Worm (Caenorhabditis elegans) whole organism, L2 larva: ENCODE results near the gene R07B1.7.
A peak's percentile ranks its signal among the peaks of the same experiment; 100 is the strongest.

Experiments used
- C34F6.9 ChIP-seq: fragments of 150-350 bp; optimal IDR thresholded peaks from 2 replicates; lab custom pipeline; 2014; ENCODE audit warnings: missing biosample characterization, missing genetic modification characterization
- F13H6.1 ChIP-seq: sonication (generic microtip); optimal IDR thresholded peaks from 2 replicates; lab custom pipeline; 2016; ENCODE audit warnings: missing genetic modification characterization, missing compliant biosample characterization
- R02D3.7 ChIP-seq: fragments of 150-350 bp; optimal IDR thresholded peaks from 2 replicates; lab custom pipeline; 2014; ENCODE audit warnings: missing biosample characterization, missing genetic modification characterization
- alr-1 ChIP-seq: fragments of 150-350 bp; optimal IDR thresholded peaks from 2 replicates; lab custom pipeline; 2014; ENCODE audit warnings: missing biosample characterization, missing genetic modification characterization
- aly-2 ChIP-seq: fragments of 150-350 bp; optimal IDR thresholded peaks from 2 replicates; lab custom pipeline; 2014; ENCODE audit warnings: missing biosample characterization, missing genetic modification characterization
- ama-1 ChIP-seq: fragments of 150-350 bp; optimal IDR thresholded peaks from 2 replicates; lab custom pipeline; 2018; ENCODE audit warnings: inconsistent platforms
- ceh-82 ChIP-seq: fragments of 150-350 bp; optimal IDR thresholded peaks from 2 replicates; lab custom pipeline; 2014; ENCODE audit warnings: missing biosample characterization, missing genetic modification characterization
- crh-2 ChIP-seq: sonication (generic microtip); optimal IDR thresholded peaks from 2 replicates; lab custom pipeline; 2017; ENCODE audit warnings: missing biosample characterization, missing genetic modification characterization
- dmd-4 ChIP-seq: sonication (generic microtip); optimal IDR thresholded peaks from 2 replicates; lab custom pipeline; 2017; ENCODE audit warnings: missing biosample characterization, missing genetic modification characterization
- egl-27 ChIP-seq: sonication (generic microtip); optimal IDR thresholded peaks from 3 replicates; lab custom pipeline; 2017; ENCODE audit warnings: missing biosample characterization, missing genetic modification reagents, missing genetic modification characterization
- elt-1 ChIP-seq: fragments of 150-350 bp; optimal IDR thresholded peaks from 2 replicates; lab custom pipeline; 2014; ENCODE audit warnings: missing biosample characterization, missing genetic modification characterization
- fos-1 ChIP-seq: fragments of 150-350 bp; optimal IDR thresholded peaks from 2 replicates; lab custom pipeline; 2014; ENCODE audit warnings: missing biosample characterization, missing genetic modification characterization
- gmeb-1 ChIP-seq: fragments of 150-350 bp; optimal IDR thresholded peaks from 2 replicates; lab custom pipeline; 2014; ENCODE audit warnings: missing biosample characterization, missing genetic modification characterization
- lin-11 ChIP-seq: fragments of 150-350 bp; sonication (generic microtip); optimal IDR thresholded peaks from 2 replicates; lab custom pipeline; 2014; ENCODE audit warnings: missing biosample characterization, missing genetic modification characterization, inconsistent platforms, mixed read lengths
- lin-13 ChIP-seq: fragments of 150-350 bp; optimal IDR thresholded peaks from 2 replicates; lab custom pipeline; 2014; ENCODE audit warnings: missing biosample characterization, missing genetic modification reagents, missing genetic modification characterization
- lin-39 ChIP-seq: fragments of 150-350 bp; optimal IDR thresholded peaks from 2 replicates; lab custom pipeline; 2014; ENCODE audit warnings: missing biosample characterization, missing genetic modification reagents, missing genetic modification characterization
- mbf-1 ChIP-seq: sonication (generic microtip); optimal IDR thresholded peaks from 2 replicates; lab custom pipeline; 2017; ENCODE audit warnings: missing biosample characterization, missing genetic modification characterization
- mdl-1 ChIP-seq, 2 experiments: fragments of 150-350 bp in 1 of 2; sonication (generic microtip) in 1 of 2; optimal IDR thresholded peaks; 2 replicates each; lab custom pipeline; 2017; ENCODE audit warnings: missing biosample characterization in 2 of 2, missing genetic modification characterization in 2 of 2
- nhr-10 ChIP-seq: sonication (generic microtip); optimal IDR thresholded peaks from 2 replicates; lab custom pipeline; 2017; ENCODE audit warnings: missing biosample characterization, missing genetic modification characterization
- nhr-129 ChIP-seq: fragments of 150-350 bp; optimal IDR thresholded peaks from 2 replicates; lab custom pipeline; 2014; ENCODE audit warnings: missing biosample characterization, missing genetic modification characterization
- nhr-23 ChIP-seq: fragments of 150-350 bp; optimal IDR thresholded peaks from 2 replicates; lab custom pipeline; 2014; ENCODE audit warnings: missing biosample characterization, missing genetic modification reagents, missing genetic modification characterization
- nhr-237 ChIP-seq: fragments of 150-350 bp; optimal IDR thresholded peaks from 2 replicates; lab custom pipeline; 2014; ENCODE audit warnings: missing biosample characterization, missing genetic modification characterization
- nhr-25 ChIP-seq: fragments of 150-350 bp; sonication (generic microtip); optimal IDR thresholded peaks from 3 replicates; lab custom pipeline; 2014; ENCODE audit warnings: missing biosample characterization, missing genetic modification characterization
- nhr-77 ChIP-seq: fragments of 150-350 bp; optimal IDR thresholded peaks from 2 replicates; lab custom pipeline; 2014; ENCODE audit warnings: missing biosample characterization, missing genetic modification characterization
- peb-1 ChIP-seq: fragments of 150-350 bp; optimal IDR thresholded peaks from 2 replicates; lab custom pipeline; 2014; ENCODE audit warnings: missing biosample characterization, missing genetic modification characterization
- sem-4 ChIP-seq: fragments of 150-350 bp; optimal IDR thresholded peaks from 2 replicates; lab custom pipeline; 2014; ENCODE audit warnings: missing biosample characterization, missing genetic modification reagents, missing genetic modification characterization
- skn-1 ChIP-seq: sonication (generic microtip); optimal IDR thresholded peaks from 2 replicates; lab custom pipeline; 2017; ENCODE audit warnings: missing biosample characterization, missing genetic modification characterization
- sma-3 ChIP-seq: sonication (generic microtip); optimal IDR thresholded peaks from 2 replicates; lab custom pipeline; 2016; ENCODE audit warnings: missing genetic modification reagents, missing genetic modification characterization, missing compliant biosample characterization
- sma-9 ChIP-seq, 2 experiments: fragments of 150-350 bp in 1 of 2; sonication (generic microtip) in 1 of 2; optimal IDR thresholded peaks; 2 replicates each; lab custom pipeline; 2014 to 2016; ENCODE audit warnings: missing genetic modification characterization in 2 of 2, mild to moderate bottlenecking in 1 of 2, missing biosample characterization in 1 of 2, missing compliant biosample characterization in 1 of 2, missing genetic modification reagents in 1 of 2, moderate library complexity in 1 of 2
- unc-55 ChIP-seq: fragments of 150-350 bp; sonication (generic microtip); optimal IDR thresholded peaks from 3 replicates; lab custom pipeline; 2014; ENCODE audit warnings: missing biosample characterization, missing genetic modification reagents, missing genetic modification characterization
- zag-1 ChIP-seq: fragments of 150-350 bp; optimal IDR thresholded peaks from 2 replicates; lab custom pipeline; 2014; ENCODE audit warnings: missing biosample characterization, missing genetic modification characterization
- ztf-1 ChIP-seq: fragments of 200-800 bp; sonication (Bioruptor generic); conservative IDR thresholded peaks from 2 replicates; pipeline ENCODE4 v1.3.6; 2022; ENCODE audit warnings: missing genetic modification characterization, missing compliant biosample characterization
- ztf-11 ChIP-seq: sonication (generic microtip); optimal IDR thresholded peaks from 2 replicates; lab custom pipeline; 2017; ENCODE audit warnings: missing biosample characterization, missing genetic modification characterization
- ztf-4 ChIP-seq: fragments of 150-350 bp; optimal IDR thresholded peaks from 2 replicates; lab custom pipeline; 2014; ENCODE audit warnings: missing biosample characterization, missing genetic modification characterization

The R07B1.7 gene

ce11 chrX:9851745-9852330, 17.1 kb upstream of the R07B1.7 start, which contains the start of gene lec-7:
Gene lec-7 (plus strand): TSS chrX:9852041.
- TF ChIP-seq fos-1 (tag; lab: Kevin White, UChicago): peak; percentile 66
- TF ChIP-seq C34F6.9 (tag; lab: Kevin White, UChicago): no peak
- TF ChIP-seq nhr-129: peak; percentile 20

- TF ChIP-seq ceh-82: no peak
- TF ChIP-seq sma-9 (GFP tag; optimal IDR thresholded peaks at IDR 0.05; lab: Kevin White, UChicago): no peak
- TF ChIP-seq sma-9 (tag; optimal IDR thresholded peaks at IDR 0.05; lab: Kevin White, UChicago): no peak
- TF ChIP-seq lin-39: no peak
- no peak for TF ChIP-seq R02D3.7 (tag; lab: Kevin White, UChicago)
- no peak for TF ChIP-seq unc-55 (GFP tag; lab: Kevin White, UChicago)
- no peak for TF ChIP-seq peb-1 (tag; lab: Kevin White, UChicago)
- no peak for TF ChIP-seq nhr-77 (tag; lab: Kevin White, UChicago)
- TF ChIP-seq ztf-11: no peak
- no peak for TF ChIP-seq sem-4 (tag; lab: Kevin White, UChicago)
- no peak for TF ChIP-seq lin-11 (tag; lab: Kevin White, UChicago)
- TF ChIP-seq nhr-10 (tag; lab: Kevin White, UChicago): no peak
- TF ChIP-seq nhr-25 (tag; lab: Kevin White, UChicago): no peak
- no peak for TF ChIP-seq dmd-4
- TF ChIP-seq ztf-4 (tag; lab: Kevin White, UChicago): no peak
- TF ChIP-seq skn-1 (tag; lab: Kevin White, UChicago): no peak
Measured at ce11 chrX:9856618-9857017, 12.3 kb upstream of the R07B1.7 start, which contains the start of gene R07B1.11. Gene R07B1.11 (plus strand): TSS chrX:9856918.

- TF ChIP-seq sma-9 (GFP tag; optimal IDR thresholded peaks at IDR 0.05; lab: Kevin White, UChicago): peak; percentile 13
- no peak for TF ChIP-seq sma-9 (tag; optimal IDR thresholded peaks at IDR 0.05; lab: Kevin White, UChicago)
- peak; percentile 66 for TF ChIP-seq skn-1 (tag; lab: Kevin White, UChicago)
- TF ChIP-seq fos-1 (tag; lab: Kevin White, UChicago): peak; percentile 91
- peak; percentile 57 for TF ChIP-seq crh-2 (tag; lab: Kevin White, UChicago)
- TF ChIP-seq sem-4 (tag; lab: Kevin White, UChicago): no peak
- peak; percentile 1 for TF ChIP-seq gmeb-1 (tag; lab: Kevin White, UChicago)
- TF ChIP-seq elt-1: no peak
- TF ChIP-seq nhr-10 (tag; lab: Kevin White, UChicago): no peak
- peak; percentile 5 for TF ChIP-seq sma-3
Measured at ce11 chrX:9858069-9858468, 10.9 kb upstream of the R07B1.7 start, which contains the start of gene scav-5. Gene scav-5 (plus strand): TSS chrX:9858365.

- TF ChIP-seq ama-1 (lab: Kevin White, UChicago) (no peak), skn-1 (tag; lab: Kevin White, UChicago) (peak; percentile 39), fos-1 (tag; lab: Kevin White, UChicago) (peak; percentile 64), lin-13 (no peak), dmd-4 (no peak), alr-1 (tag; lab: Kevin White, UChicago) (no peak), nhr-237 (tag; lab: Kevin White, UChicago) (no peak), egl-27 (no peak), aly-2 (tag; lab: Kevin White, UChicago) (no peak), crh-2 (tag; lab: Kevin White, UChicago) (peak; percentile 33), sma-9 (GFP tag; optimal IDR thresholded peaks at IDR 0.05; lab: Kevin White, UChicago) (no peak), sma-9 (tag; optimal IDR thresholded peaks at IDR 0.05; lab: Kevin White, UChicago) (no peak), R02D3.7 (tag; lab: Kevin White, UChicago) (no peak), ztf-11 (no peak)
Measured at ce11 chrX:9862916-9863624, 5.8 kb upstream of the R07B1.7 start, which contains the start of the genes gst-36 and R07B1.5. Gene gst-36 (minus strand): TSS chrX:9862960. Gene R07B1.5 (plus strand): TSS chrX:9863580.

DNA sequence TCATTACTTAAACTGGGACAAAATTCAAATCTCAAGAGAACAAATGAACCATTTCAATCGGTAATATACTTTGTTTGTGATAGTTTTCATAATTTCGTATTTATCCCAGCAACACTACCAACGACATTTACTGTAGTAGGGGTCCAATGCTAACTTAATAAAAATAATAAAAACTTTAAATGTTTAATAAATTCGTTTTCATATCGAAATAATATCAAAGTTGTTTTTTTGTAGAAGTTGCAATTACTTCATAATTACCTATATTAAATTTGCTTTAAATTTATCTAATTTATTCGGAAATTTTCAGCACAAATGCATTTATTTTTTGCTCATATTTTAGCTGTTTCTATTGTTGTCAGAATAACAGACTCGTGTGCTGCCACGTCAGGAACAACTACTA, 2.6 kb upstream of the R07B1.7 start, which contains the start of gene R07B1.6:
R07B1.6 (plus strand) TSS at position 301 of the 400 bp plus-strand sequence.
- TF ChIP-seq peb-1 (tag; lab: Kevin White, UChicago) (no peak), zag-1 (tag; lab: Kevin White, UChicago) (no peak), nhr-25 (tag; lab: Kevin White, UChicago) (no peak), sem-4 (tag; lab: Kevin White, UChicago) (no peak), nhr-23 (tag; lab: Kevin White, UChicago) (no peak), ztf-11 (no peak), R02D3.7 (tag; lab: Kevin White, UChicago) (no peak), egl-27 (no peak), ztf-1 (GFP tag; lab: Robert Waterston, UW) (no peak), sma-3 (no peak), gmeb-1 (tag; lab: Kevin White, UChicago) (no peak), F13H6.1 (tag; lab: Kevin White, UChicago) (no peak), elt-1 (no peak), skn-1 (tag; lab: Kevin White, UChicago) (no peak), dmd-4 (no peak), mbf-1 (tag; lab: Kevin White, UChicago) (no peak), mdl-1 (tag; optimal IDR thresholded peaks at IDR 0.05; lab: Kevin White, UChicago) (no peak), nhr-10 (tag; lab: Kevin White, UChicago) (no peak)
